Fruit fly (Drosophila melanogaster) whole organism, embryonic: Measurements from ENCODE around the gene CG32170.

Experiments
- Abd-B ChIP-seq: fragments of 200-800 bp; sonication (Bioruptor generic); optimal IDR thresholded peaks from 2 replicates; lab custom pipeline; 2018; ENCODE audit warnings: missing biosample characterization, mild to moderate bottlenecking, missing genetic modification characterization, moderate library complexity
- Blimp-1 ChIP-seq: fragments of 200-800 bp; sonication (Bioruptor generic); optimal IDR thresholded peaks from 3 replicates; lab custom pipeline; 2018; ENCODE audit warnings: missing biosample characterization, missing genetic modification characterization, mild to moderate bottlenecking, moderate library complexity, missing genetic modification reagents
- CG10366 ChIP-seq: fragments of 200-800 bp; sonication (Bioruptor generic); IDR thresholded peaks from 2 replicates; pipeline ENCODE4 v1.3.6; 2022; ENCODE audit warnings: missing biosample characterization, missing genetic modification characterization
- CG11093 ChIP-seq: fragments of 200-800 bp; sonication (Bioruptor generic); IDR thresholded peaks from 3 replicates; pipeline ENCODE4 v1.3.6; 2022; ENCODE audit warnings: missing biosample characterization, missing genetic modification characterization
- CG11560 ChIP-seq: fragments of 200-800 bp; sonication (Bioruptor generic); IDR thresholded peaks from 3 replicates; pipeline ENCODE4 v1.3.6; 2022; ENCODE audit warnings: missing biosample characterization, missing genetic modification characterization
- CG11723 ChIP-seq: fragments of 200-800 bp; sonication (Bioruptor generic); optimal IDR thresholded peaks from 2 replicates; lab custom pipeline; 2017; ENCODE audit warnings: missing biosample characterization, mild to moderate bottlenecking, missing genetic modification characterization
- CG12299 ChIP-seq: fragments of 200-800 bp; sonication (Bioruptor generic); optimal IDR thresholded peaks from 2 replicates; lab custom pipeline; 2018; ENCODE audit warnings: missing biosample characterization, mild to moderate bottlenecking, missing genetic modification characterization
- CG12391 ChIP-seq: fragments of 200-800 bp; sonication (Bioruptor generic); optimal IDR thresholded peaks from 3 replicates; lab custom pipeline; 2018; ENCODE audit warnings: missing biosample characterization, mild to moderate bottlenecking, missing genetic modification characterization, moderate library complexity
- CG13123 ChIP-seq: fragments of 200-800 bp; sonication (Bioruptor generic); optimal IDR thresholded peaks from 2 replicates; lab custom pipeline; 2016; ENCODE audit warnings: missing biosample characterization, missing genetic modification characterization
- CG13296 ChIP-seq: fragments of 200-800 bp; sonication (Bioruptor generic); optimal IDR thresholded peaks from 3 replicates; lab custom pipeline; 2018; ENCODE audit warnings: missing biosample characterization, mild to moderate bottlenecking, missing genetic modification characterization
- CG14710 ChIP-seq: fragments of 200-800 bp; sonication (Bioruptor generic); optimal IDR thresholded peaks from 3 replicates; lab custom pipeline; 2019; ENCODE audit warnings: missing biosample characterization, mild to moderate bottlenecking, missing genetic modification characterization, moderate library complexity
- CG14860 ChIP-seq: fragments of 200-800 bp; sonication (Bioruptor generic); IDR thresholded peaks from 3 replicates; pipeline ENCODE4 v1.3.6; 2022; ENCODE audit warnings: missing biosample characterization, missing genetic modification characterization; ENCODE audit not compliant: partially characterized antibody
- CG15601 ChIP-seq: fragments of 200-800 bp; sonication (Bioruptor generic); optimal IDR thresholded peaks from 3 replicates; lab custom pipeline; 2019; ENCODE audit warnings: missing biosample characterization, mild to moderate bottlenecking, missing genetic modification characterization, moderate library complexity
- CG17359 ChIP-seq: fragments of 200-800 bp; sonication (Bioruptor generic); optimal IDR thresholded peaks from 3 replicates; lab custom pipeline; 2018; ENCODE audit warnings: missing biosample characterization, mild to moderate bottlenecking, missing genetic modification characterization, moderate library complexity
- CG2199 ChIP-seq: fragments of 200-800 bp; sonication (Bioruptor generic); IDR thresholded peaks from 3 replicates; pipeline ENCODE4 v1.3.6; 2022; ENCODE audit warnings: missing biosample characterization, missing genetic modification characterization
- CG2678 ChIP-seq: fragments of 200-800 bp; sonication (Bioruptor generic); optimal IDR thresholded peaks from 3 replicates; lab custom pipeline; 2019; ENCODE audit warnings: missing biosample characterization, mild to moderate bottlenecking, missing genetic modification characterization, moderate library complexity
- CG30020 ChIP-seq: fragments of 200-800 bp; optimal IDR thresholded peaks from 2 replicates; lab custom pipeline; 2019; ENCODE audit warnings: missing biosample characterization, mild to moderate bottlenecking, missing genetic modification characterization, moderate library complexity
- CG3281 ChIP-seq: fragments of 200-800 bp; sonication (Bioruptor generic); optimal IDR thresholded peaks from 3 replicates; lab custom pipeline; 2017; ENCODE audit warnings: missing biosample characterization, mild to moderate bottlenecking, missing genetic modification characterization
- CG42726 ChIP-seq: fragments of 200-800 bp; sonication (Bioruptor generic); IDR thresholded peaks from 2 replicates; pipeline ENCODE4 v1.3.6; 2022; ENCODE audit warnings: missing biosample characterization, missing genetic modification characterization; ENCODE audit not compliant: partially characterized antibody
- CG6175 ChIP-seq: fragments of 200-800 bp; sonication (Bioruptor generic); IDR thresholded peaks from 3 replicates; pipeline ENCODE4 v1.3.6; 2022; ENCODE audit warnings: missing biosample characterization, missing genetic modification characterization
- CG6254 ChIP-seq: fragments of 200-800 bp; sonication (Bioruptor generic); optimal IDR thresholded peaks from 3 replicates; lab custom pipeline; 2017; ENCODE audit warnings: mild to moderate bottlenecking, missing biosample characterization, missing genetic modification reagents, missing genetic modification characterization
- CG6272 ChIP-seq: fragments of 200-800 bp; sonication (Bioruptor generic); IDR thresholded peaks from 2 replicates; pipeline ENCODE4 v1.3.6; 2022; ENCODE audit warnings: missing biosample characterization, missing genetic modification characterization
- CG6689 ChIP-seq: fragments of 200-800 bp; sonication (Bioruptor generic); IDR thresholded peaks from 2 replicates; pipeline ENCODE4 v1.3.6; 2022; ENCODE audit warnings: missing biosample characterization, missing genetic modification characterization
- CG8290 ChIP-seq, 3 experiments: fragments of 200-800 bp; sonication (Bioruptor generic); optimal IDR thresholded peaks; 2 replicates each; lab custom pipeline; 2016 to 2019; ENCODE audit warnings: missing biosample characterization in 3 of 3, missing genetic modification characterization in 3 of 3, mild to moderate bottlenecking in 2 of 3, moderate library complexity in 1 of 3
- CG9437 ChIP-seq: fragments of 200-800 bp; sonication (Bioruptor generic); optimal IDR thresholded peaks from 2 replicates; lab custom pipeline; 2018; ENCODE audit warnings: missing biosample characterization, mild to moderate bottlenecking, missing genetic modification characterization
- CG9817 ChIP-seq: fragments of 200-800 bp; sonication (Bioruptor generic); optimal IDR thresholded peaks from 2 replicates; lab custom pipeline; 2018; ENCODE audit warnings: missing biosample characterization, mild to moderate bottlenecking, missing genetic modification characterization, moderate library complexity
- Dbx ChIP-seq: fragments of 200-800 bp; sonication (Bioruptor generic); IDR thresholded peaks from 3 replicates; pipeline ENCODE4 v1.3.6; 2022; ENCODE audit warnings: missing biosample characterization, missing genetic modification characterization
- Deaf1 ChIP-seq: fragments of 200-800 bp; optimal IDR thresholded peaks from 3 replicates; lab custom pipeline; 2019; ENCODE audit warnings: missing biosample characterization, mild to moderate bottlenecking, missing genetic modification characterization, moderate library complexity
- Doc2 ChIP-seq: fragments of 200-800 bp; sonication (Bioruptor generic); IDR thresholded peaks from 2 replicates; pipeline ENCODE4 v1.3.6; 2022; ENCODE audit warnings: missing biosample characterization, missing genetic modification characterization
- Dp ChIP-seq: fragments of 200-800 bp; sonication (Bioruptor generic); optimal IDR thresholded peaks from 2 replicates; lab custom pipeline; 2018; ENCODE audit warnings: missing biosample characterization, mild to moderate bottlenecking, missing genetic modification characterization, moderate library complexity
- Eip74EF ChIP-seq, 2 experiments: fragments of 200-800 bp in 1 of 2; fragments of >200 bp in 1 of 2; sonication (Bioruptor generic) in 1 of 2; optimal IDR thresholded peaks; 2 replicates each; lab custom pipeline; 2017 to 2019; ENCODE audit warnings: missing biosample characterization in 2 of 2, missing genetic modification characterization in 2 of 2, mild to moderate bottlenecking in 1 of 2, moderate library complexity in 1 of 2
- H15 ChIP-seq: fragments of 200-800 bp; sonication (Bioruptor generic); IDR thresholded peaks from 3 replicates; pipeline ENCODE4 v1.3.6; 2022; ENCODE audit warnings: missing biosample characterization, missing genetic modification characterization
- HmgZ ChIP-seq: fragments of 200-800 bp; sonication (Bioruptor generic); optimal IDR thresholded peaks from 2 replicates; lab custom pipeline; 2018; ENCODE audit warnings: missing biosample characterization, mild to moderate bottlenecking, missing genetic modification characterization
- NC2β ChIP-seq: fragments of 200-800 bp; sonication (Bioruptor generic); optimal IDR thresholded peaks from 2 replicates; lab custom pipeline; 2016; ENCODE audit warnings: missing biosample characterization, missing genetic modification characterization
- Rfx ChIP-seq: fragments of 200-800 bp; sonication (Bioruptor generic); IDR thresholded peaks from 2 replicates; pipeline ENCODE4 v1.3.6; 2022; ENCODE audit warnings: missing biosample characterization, missing genetic modification characterization
- Sox100B ChIP-seq: fragments of 200-800 bp; sonication (Bioruptor generic); optimal IDR thresholded peaks from 3 replicates; lab custom pipeline; 2018; ENCODE audit warnings: missing biosample characterization, mild to moderate bottlenecking, missing genetic modification characterization
- btn ChIP-seq: fragments of 200-800 bp; sonication (Bioruptor generic); optimal IDR thresholded peaks from 2 replicates; lab custom pipeline; 2016; ENCODE audit warnings: missing biosample characterization, missing genetic modification characterization
- ind ChIP-seq: fragments of 200-800 bp; sonication (Bioruptor generic); optimal IDR thresholded peaks from 3 replicates; lab custom pipeline; 2016; ENCODE audit warnings: missing biosample characterization, missing genetic modification characterization
- mam ChIP-seq: fragments of 200-800 bp; sonication (Bioruptor generic); optimal IDR thresholded peaks from 3 replicates; lab custom pipeline; 2016; ENCODE audit warnings: missing biosample characterization, missing genetic modification characterization
- pfk ChIP-seq: fragments of 200-800 bp; sonication (Bioruptor generic); optimal IDR thresholded peaks from 2 replicates; lab custom pipeline; 2018; ENCODE audit warnings: missing biosample characterization, mild to moderate bottlenecking, missing genetic modification characterization, moderate library complexity
- pum ChIP-seq: fragments of 200-800 bp; sonication (Bioruptor generic); optimal IDR thresholded peaks from 2 replicates; lab custom pipeline; 2016; ENCODE audit warnings: missing biosample characterization, missing genetic modification characterization
- ranshi ChIP-seq: fragments of 200-800 bp; sonication (Bioruptor generic); IDR thresholded peaks from 2 replicates; pipeline ENCODE4 v1.3.6; 2022; ENCODE audit warnings: missing biosample characterization, missing genetic modification characterization
- scrt ChIP-seq: fragments of 200-800 bp; sonication (Bioruptor generic); optimal IDR thresholded peaks from 2 replicates; lab custom pipeline; 2018; ENCODE audit warnings: missing biosample characterization, mild to moderate bottlenecking, missing genetic modification characterization, moderate library complexity
- sd ChIP-seq: fragments of 200-800 bp; sonication (Bioruptor generic); optimal IDR thresholded peaks from 3 replicates; lab custom pipeline; 2018; ENCODE audit warnings: missing biosample characterization, mild to moderate bottlenecking, missing genetic modification characterization, moderate library complexity
- slbo ChIP-seq: fragments of 200-800 bp; sonication (Bioruptor generic); IDR thresholded peaks from 2 replicates; pipeline ENCODE4 v1.3.6; 2022; ENCODE audit warnings: missing biosample characterization, missing genetic modification characterization
- slou ChIP-seq: fragments of 200-800 bp; sonication (Bioruptor generic); optimal IDR thresholded peaks from 3 replicates; lab custom pipeline; 2016; ENCODE audit warnings: missing biosample characterization, missing genetic modification characterization
- slp2 ChIP-seq: fragments of 200-800 bp; sonication (Bioruptor generic); optimal IDR thresholded peaks from 2 replicates; lab custom pipeline; 2016; ENCODE audit warnings: missing biosample characterization, missing genetic modification characterization
- stwl ChIP-seq: fragments of 200-800 bp; sonication (Bioruptor generic); optimal IDR thresholded peaks from 3 replicates; lab custom pipeline; 2018; ENCODE audit warnings: missing biosample characterization, mild to moderate bottlenecking, missing genetic modification characterization, moderate library complexity
- tap ChIP-seq: fragments of 200-800 bp; optimal IDR thresholded peaks from 3 replicates; lab custom pipeline; 2019; ENCODE audit warnings: missing biosample characterization, mild to moderate bottlenecking, missing genetic modification characterization, moderate library complexity
- twi ChIP-seq: fragments of 200-800 bp; optimal IDR thresholded peaks from 2 replicates; lab custom pipeline; 2019; ENCODE audit warnings: missing biosample characterization, mild to moderate bottlenecking, missing genetic modification characterization, moderate library complexity
- vvl ChIP-seq: fragments of 200-800 bp; sonication (Bioruptor generic); IDR thresholded peaks from 2 replicates; pipeline ENCODE4 v1.3.6; 2022; ENCODE audit warnings: missing biosample characterization, missing genetic modification characterization

Gene CG32170

DNA sequence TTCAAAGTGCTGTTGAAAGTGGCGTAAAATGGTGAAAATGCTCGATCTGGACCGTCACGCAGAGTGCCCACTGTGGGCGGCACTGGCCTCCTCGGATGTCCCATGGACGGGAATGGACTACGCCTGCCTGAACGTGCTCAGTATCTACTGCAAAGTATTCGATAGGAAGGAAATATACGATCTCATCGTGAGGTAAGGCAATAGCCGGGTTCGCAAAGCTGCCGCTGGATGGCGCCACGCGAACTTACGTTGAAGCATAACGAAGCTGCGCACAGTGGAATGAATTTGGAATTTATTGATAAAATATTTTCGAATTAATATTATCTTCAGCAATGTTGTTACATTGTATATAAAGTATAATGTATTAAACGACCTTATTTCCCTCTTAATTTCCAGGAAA is 19.3 kb downstream of the CG32170 start (continued):
- TF ChIP-seq Deaf1 (tag; lab: Kevin White, UChicago) (peak; percentile 28), slou (no peak), CG14710 (tag; lab: Kevin White, UChicago) (no peak), CG11723 (GFP tag; lab: Kevin White, UChicago) (no peak), CG6272 (no peak), ind (GFP tag; lab: Kevin White, UChicago) (no peak), CG6175 (GFP tag; lab: Robert Waterston, UW) (no peak), CG11093 (GFP tag; lab: Robert Waterston, UW) (no peak), Sox100B (no peak), twi (tag; lab: Kevin White, UChicago) (no peak), H15 (no peak), ranshi (GFP tag; lab: Robert Waterston, UW) (no peak), pfk (GFP tag; lab: Kevin White, UChicago) (no peak), Rfx (peak; percentile 33), CG12299 (tag; lab: Kevin White, UChicago) (no peak), CG13296 (GFP tag; lab: Kevin White, UChicago) (no peak), CG6689 (peak; percentile 24; the same call in 1 of the 2 replicates), CG2678 (tag; lab: Kevin White, UChicago) (no peak), Doc2 (no peak), CG9437 (GFP tag; lab: Kevin White, UChicago) (peak; percentile 6), HmgZ (no peak), scrt (GFP tag; lab: Kevin White, UChicago) (no peak), CG14860 (no peak), CG11560 (tag; lab: Robert Waterston, UW) (no peak), tap (no peak), CG17359 (tag; lab: Kevin White, UChicago) (no peak), btn (GFP tag; lab: Kevin White, UChicago) (no peak), CG2199 (GFP tag; lab: Robert Waterston, UW) (peak; percentile 81), slp2 (GFP tag; lab: Kevin White, UChicago) (no peak), sd (tag; lab: Kevin White, UChicago) (no peak), CG15601 (tag; lab: Kevin White, UChicago) (no peak), vvl (GFP tag; lab: Robert Waterston, UW) (peak; percentile 31; the same call in 1 of the 2 replicates), stwl (tag; lab: Kevin White, UChicago) (no peak), CG3281 (no peak), NC2β (GFP tag; lab: Kevin White, UChicago) (no peak), pum (no peak), Abd-B (GFP tag; lab: Kevin White, UChicago) (no peak), CG30020 (tag; lab: Kevin White, UChicago) (no peak), CG13123 (GFP tag; lab: Kevin White, UChicago) (no peak), CG9817 (tag; lab: Kevin White, UChicago) (no peak), CG10366 (0 out of 2 replicates have a peak, but pooled peaks have one; percentile 17), Dbx (peak; percentile 22; the same call in 1 of the 3 replicates), Dp (GFP tag; lab: Kevin White, UChicago) (no peak), mam (no peak), CG8290 (GFP tag; optimal IDR thresholded peaks at IDR 0.05; lab: Kevin White, UChicago) (no peak), CG8290 (tag; optimal IDR thresholded peaks at IDR 0.05; lab: Kevin White, UChicago) (no peak), CG12391 (no peak), slbo (GFP tag; lab: Robert Waterston, UW) (peak; percentile 41), Eip74EF (GFP tag; optimal IDR thresholded peaks at IDR 0.05; lab: Kevin White, UChicago) (no peak), Blimp-1 (GFP tag; lab: Kevin White, UChicago) (no peak), CG42726 (GFP tag; lab: Robert Waterston, UW) (no peak), CG6254 (GFP tag; lab: Kevin White, UChicago) (no peak)
